Worm (Caenorhabditis elegans) whole organism, early embryonic: ENCODE measurements around the gene C08F1.6.
"Not testable (repeated sequence)": the region's sequence is repeated elsewhere in the genome, so short reads cannot be mapped to it uniquely, and the experiment has no call there.

Source experiments
- B0310.2 ChIP-seq: sonication (generic microtip); optimal IDR thresholded peaks from 2 replicates; lab custom pipeline; 2016; ENCODE audit warnings: mild to moderate bottlenecking, missing genetic modification characterization, missing compliant biosample characterization
- aly-1 ChIP-seq: sonication (generic microtip); optimal IDR thresholded peaks from 2 replicates; lab custom pipeline; 2016; ENCODE audit warnings: missing genetic modification characterization, missing compliant biosample characterization
- ama-1 ChIP-seq: fragments of 150-350 bp; optimal IDR thresholded peaks from 2 replicates; lab custom pipeline; 2014
- ceh-13 ChIP-seq: fragments of 200-800 bp; sonication (Bioruptor generic); optimal IDR thresholded peaks from 2 replicates; lab custom pipeline; 2018; ENCODE audit warnings: mild to moderate bottlenecking, missing genetic modification characterization, missing compliant biosample characterization
- ets-7 ChIP-seq: sonication (generic microtip); optimal IDR thresholded peaks from 2 replicates; lab custom pipeline; 2016; ENCODE audit warnings: missing genotype, missing genetic modification characterization, missing compliant biosample characterization
- flt-1 ChIP-seq: fragments of 200-800 bp; sonication (Bioruptor generic); IDR thresholded peaks from 2 replicates; pipeline ENCODE4 v1.3.6; 2022; ENCODE audit warnings: missing genetic modification characterization, missing compliant biosample characterization
- hmbx-1 ChIP-seq: sonication (generic microtip); optimal IDR thresholded peaks from 2 replicates; lab custom pipeline; 2016; ENCODE audit warnings: mild to moderate bottlenecking, missing genetic modification characterization, missing compliant biosample characterization
- hmg-4 ChIP-seq: fragments of 200-800 bp; sonication (Bioruptor generic); optimal IDR thresholded peaks from 2 replicates; lab custom pipeline; 2018; ENCODE audit warnings: mild to moderate bottlenecking, missing genetic modification characterization, missing compliant biosample characterization
- scrt-1 ChIP-seq: fragments of 200-800 bp; sonication (Bioruptor generic); IDR thresholded peaks from 2 replicates; pipeline ENCODE4 v1.3.6; 2022; ENCODE audit warnings: missing genetic modification characterization, missing compliant biosample characterization
- sea-1 ChIP-seq: fragments of 200-800 bp; sonication (Bioruptor generic); conservative IDR thresholded peaks from 2 replicates; pipeline ENCODE4 v1.3.6; 2022; ENCODE audit warnings: missing genetic modification characterization, missing compliant biosample characterization
- tbx-11 ChIP-seq: fragments of 200-800 bp; sonication (Bioruptor generic); IDR thresholded peaks from 2 replicates; pipeline ENCODE4 v1.3.6; 2022; ENCODE audit warnings: missing genetic modification characterization, missing compliant biosample characterization
- tra-4 ChIP-seq: sonication (generic microtip); optimal IDR thresholded peaks from 2 replicates; lab custom pipeline; 2017; ENCODE audit warnings: missing genetic modification characterization, missing compliant biosample characterization

- not testable (repeated sequence) for TF ChIP-seq ets-7 (tag; lab: Kevin White, UChicago); flt-1 (GFP tag; lab: Robert Waterston, UW); sea-1 (GFP tag; lab: Robert Waterston, UW); ama-1; tbx-11; tra-4; aly-1 (tag; lab: Kevin White, UChicago); B0310.2; scrt-1; ceh-13 (GFP tag; lab: Kevin White, UChicago); hmg-4 (GFP tag; lab: Kevin White, UChicago); hmbx-1
These were observed 16.6 kb downstream of the C08F1.6 start, which contains the start of gene math-26 for ce11 chrII:1771347-1771746.
